Worm (Caenorhabditis elegans): Measurements from ENCODE around the gene nhr-143.

- TF ChIP-seq tbx-37 (GFP tag; conservative IDR thresholded peaks at IDR 0.05) (no peak), flt-1 (GFP tag; IDR thresholded peaks at IDR 0.05) (no peak), ama-1 (optimal IDR thresholded peaks at IDR 0.05) (no peak), ets-7 (tag; optimal IDR thresholded peaks at IDR 0.05) (no peak), hmbx-1 (tag; optimal IDR thresholded peaks at IDR 0.05) (no peak), tra-4 (tag; optimal IDR thresholded peaks at IDR 0.05) (no peak), scrt-1 (GFP tag; IDR thresholded peaks at IDR 0.05) (no peak), hnd-1 (tag; optimal IDR thresholded peaks at IDR 0.05) (no peak)
Observed at ce11 chrV:8966086-8966485, 8.7 kb downstream of the nhr-143 start, which contains the start of gene nhr-219.
